Worm (Caenorhabditis elegans): ENCODE results near the gene oac-46.

- TF ChIP-seq pqm-1 (tag; optimal IDR thresholded peaks at IDR 0.05) = no peak
- no peak for TF ChIP-seq mxl-2 (GFP tag; conservative IDR thresholded peaks at IDR 0.05)
- no peak for TF ChIP-seq fkh-10 (GFP tag; optimal IDR thresholded peaks at IDR 0.05)
- no peak for TF ChIP-seq unc-39 (tag; optimal IDR thresholded peaks at IDR 0.05)
- no peak for TF ChIP-seq nhr-237 (tag; optimal IDR thresholded peaks at IDR 0.05)
- TF ChIP-seq unc-62 (GFP tag; optimal IDR thresholded peaks at IDR 0.05 in 1 of 2) = no peak
- TF ChIP-seq unc-62 (tag; optimal IDR thresholded peaks at IDR 0.05) = no peak
- TF ChIP-seq madf-5 (GFP tag; IDR thresholded peaks at IDR 0.05) = no peak
- no peak for TF ChIP-seq nhr-102 (tag; optimal IDR thresholded peaks at IDR 0.05)
- TF ChIP-seq ceh-82 (tag; optimal IDR thresholded peaks at IDR 0.05) = no peak
- no peak for TF ChIP-seq nhr-77 (tag; optimal IDR thresholded peaks at IDR 0.05)
- no peak for TF ChIP-seq egl-43 (GFP tag; IDR thresholded peaks at IDR 0.05)
Measured at ce11 chrII:8853238-8853637, 1.3 kb upstream of the oac-46 start.

Measured in whole organism, L4 larva.